Fruit fly (Drosophila melanogaster): ENCODE measurements around the gene Usp8.
A peak's percentile ranks its signal among the peaks of the same experiment; 100 is the strongest.

DNA sequence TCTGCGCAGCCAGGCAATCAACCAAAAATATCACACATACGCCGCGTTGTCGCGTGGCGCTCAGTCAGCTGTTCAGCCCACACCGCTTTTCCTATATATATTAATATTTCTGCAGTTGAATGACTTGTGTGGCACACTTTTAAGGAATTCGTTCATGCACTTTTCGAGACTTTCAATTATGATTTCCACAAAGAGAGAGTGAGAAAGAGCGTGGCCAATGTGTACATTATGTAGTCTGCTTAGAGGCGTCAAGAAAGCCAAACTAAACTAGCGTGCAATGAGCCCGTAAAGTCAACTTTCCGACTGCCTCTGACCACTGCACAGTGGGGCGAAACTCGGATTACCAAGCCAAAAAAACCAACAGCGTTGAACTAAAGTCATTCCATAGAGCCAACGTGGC, 20.1 kb downstream of the Usp8 start:
- TF ChIP-seq gl (tag; optimal IDR thresholded peaks at IDR 0.05) (no peak), EcR (GFP tag; optimal IDR thresholded peaks at IDR 0.05) (no peak), Snoo (tag; optimal IDR thresholded peaks at IDR 0.05) (no peak), CG32121 (GFP tag; IDR thresholded peaks at IDR 0.05) (no peak), fd96Ca (GFP tag; IDR thresholded peaks at IDR 0.05) (peak; percentile 33; the same call in 1 of the 3 replicates), CG34367 (tag; optimal IDR thresholded peaks at IDR 0.05) (no peak), CG15710 (tag; optimal IDR thresholded peaks at IDR 0.05) (no peak), rn (GFP tag; IDR thresholded peaks at IDR 0.05) (no peak), CG4496 (GFP tag; IDR thresholded peaks at IDR 0.05) (peak; percentile 51; the same call in 1 of the 3 replicates), CG9948 (tag; optimal IDR thresholded peaks at IDR 0.05) (no peak), CG17806 (tag; optimal IDR thresholded peaks at IDR 0.05) (no peak)
